ENCODE assay signal across 4 fruit fly cellular contexts in genomic region chrX:8416956-8417355, dm6.
A peak's percentile ranks its signal among the peaks of the same experiment; 100 is the strongest.
TF ChIP-seq lines count a peak whose summit lies in the region.

No protein-coding gene starts in this region.

- TF ChIP-seq CTCF in whole organism, embryonic (GFP tag; optimal IDR thresholded peaks at IDR 0.05; lab: Kevin White, UChicago): no peak

TF ChIP-seq in whole organism, adult, 20 proteins besides CTCF, POLR2A, EP300 and RAD21:
- peak; percentile 2 for TF ChIP-seq CG1620 (GFP tag; optimal IDR thresholded peaks at IDR 0.05; lab: Kevin White, UChicago)
- no peak for TF ChIP-seq ovo (GFP tag; optimal IDR thresholded peaks at IDR 0.05; lab: Kevin White, UChicago)

TF ChIP-seq in whole organism, embryonic, 481 proteins besides CTCF, POLR2A, EP300 and RAD21 (continues in another document):
- peak; percentile 68 for TF ChIP-seq Med (GFP tag; lab: Kevin White, UChicago)
- peak; percentile 21 to 48 for TF ChIP-seq Pdp1 (GFP tag; optimal IDR thresholded peaks at IDR 0.05; lab: Kevin White, UChicago)
- peak; percentile 36 for TF ChIP-seq CG13624 (GFP tag; optimal IDR thresholded peaks at IDR 0.05; lab: Kevin White, UChicago)
- no peak for TF ChIP-seq vnd (GFP tag; IDR thresholded peaks at IDR 0.05; lab: Robert Waterston, UW; ENCODE audit: partially characterized antibody)
- TF ChIP-seq CG3281 (GFP tag; optimal IDR thresholded peaks at IDR 0.05; lab: Kevin White, UChicago): peak; percentile 8
- TF ChIP-seq sens (GFP tag; lab: Kevin White, UChicago): peak; percentile 94
- peak; percentile 48 for TF ChIP-seq CG2678 (tag; optimal IDR thresholded peaks at IDR 0.05; lab: Kevin White, UChicago)
- peak; percentile 7 for TF ChIP-seq CG30403 (GFP tag; optimal IDR thresholded peaks at IDR 0.05; lab: Kevin White, UChicago)
- peak; percentile 23 for TF ChIP-seq phol (tag; optimal IDR thresholded peaks at IDR 0.05; lab: Kevin White, UChicago)
- peak; percentile 10 for TF ChIP-seq CG8290 (GFP tag; optimal IDR thresholded peaks at IDR 0.05; lab: Kevin White, UChicago)
- TF ChIP-seq CG8290 (tag; optimal IDR thresholded peaks at IDR 0.05; lab: Kevin White, UChicago): no peak
- peak; percentile 34 for TF ChIP-seq Side (GFP tag; optimal IDR thresholded peaks at IDR 0.05; lab: Kevin White, UChicago)
- TF ChIP-seq jumu (GFP tag; optimal IDR thresholded peaks at IDR 0.05; lab: Kevin White, UChicago): peak; percentile 29
- no peak for TF ChIP-seq lbe (GFP tag; optimal IDR thresholded peaks at IDR 0.05; lab: Kevin White, UChicago)
- peak; percentile 39 for TF ChIP-seq lmd (GFP tag; IDR thresholded peaks at IDR 0.05; lab: Robert Waterston, UW)
- no peak for TF ChIP-seq Hr51 (GFP tag; optimal IDR thresholded peaks at IDR 0.05; lab: Kevin White, UChicago)
- TF ChIP-seq zfh1 (GFP tag; IDR thresholded peaks at IDR 0.05; lab: Robert Waterston, UW): 0 out of 3 replicates have a peak, but pooled peaks have one; percentile 30
- TF ChIP-seq Dip2 (GFP tag; IDR thresholded peaks at IDR 0.05; lab: Robert Waterston, UW): no peak
- no peak for TF ChIP-seq Gug (GFP tag; IDR thresholded peaks at IDR 0.05; lab: Robert Waterston, UW)
- no peak for TF ChIP-seq Spps (tag; optimal IDR thresholded peaks at IDR 0.05; lab: Kevin White, UChicago)
- TF ChIP-seq Hand (GFP tag; optimal IDR thresholded peaks at IDR 0.05; lab: Kevin White, UChicago): no peak
- no peak for TF ChIP-seq CoRest (tag; optimal IDR thresholded peaks at IDR 0.05; lab: Kevin White, UChicago)
- TF ChIP-seq Camta (GFP tag; optimal IDR thresholded peaks at IDR 0.05; lab: Kevin White, UChicago): peak; percentile 60
- peak; percentile 36 for TF ChIP-seq crc (GFP tag; optimal IDR thresholded peaks at IDR 0.05; lab: Kevin White, UChicago)
- TF ChIP-seq CG11696 (GFP tag; IDR thresholded peaks at IDR 0.05; lab: Robert Waterston, UW): peak; percentile 64
- peak; percentile 6 for TF ChIP-seq CG18262 (tag; optimal IDR thresholded peaks at IDR 0.05; lab: Kevin White, UChicago)
- no peak for TF ChIP-seq seq (GFP tag; IDR thresholded peaks at IDR 0.05; lab: Robert Waterston, UW)
- TF ChIP-seq pum (GFP tag; optimal IDR thresholded peaks at IDR 0.05; lab: Kevin White, UChicago): peak; percentile 27
- TF ChIP-seq Oli (tag; optimal IDR thresholded peaks at IDR 0.05; lab: Kevin White, UChicago): peak; percentile 16
- TF ChIP-seq Trl (optimal IDR thresholded peaks at IDR 0.05; lab: Kevin White, UChicago): no peak
- TF ChIP-seq Trl (GFP tag; optimal IDR thresholded peaks at IDR 0.05; lab: Kevin White, UChicago): peak; percentile 46

TF ChIP-seq in whole organism, prepupa, 60 proteins besides CTCF, POLR2A, EP300 and RAD21:
- TF ChIP-seq Eip78C (GFP tag; lab: Kevin White, UChicago) (peak; percentile 72), Ets21C (GFP tag; optimal IDR thresholded peaks at IDR 0.05; lab: Kevin White, UChicago) (no peak), CG6276 (GFP tag; optimal IDR thresholded peaks at IDR 0.05; lab: Kevin White, UChicago) (no peak), Hr39 (GFP tag; optimal IDR thresholded peaks at IDR 0.05; lab: Kevin White, UChicago) (no peak), CG15336 (GFP tag; IDR thresholded peaks at IDR 0.05; lab: Robert Waterston, UW) (peak; percentile 37; the same call in 1 of the 2 replicates), CG32006 (GFP tag; optimal IDR thresholded peaks at IDR 0.05; lab: Kevin White, UChicago) (peak; percentile 17), svp (GFP tag; lab: Kevin White, UChicago) (peak; percentile 15), CG8632 (GFP tag; optimal IDR thresholded peaks at IDR 0.05; lab: Kevin White, UChicago) (peak; percentile 4), net (GFP tag; optimal IDR thresholded peaks at IDR 0.05; lab: Kevin White, UChicago) (no peak), OdsH (GFP tag; optimal IDR thresholded peaks at IDR 0.05; lab: Kevin White, UChicago) (peak; percentile 3), CG3919 (GFP tag; optimal IDR thresholded peaks at IDR 0.05; lab: Kevin White, UChicago) (peak; percentile 22), Lpt (GFP tag; optimal IDR thresholded peaks at IDR 0.05; lab: Kevin White, UChicago) (no peak), acj6 (GFP tag; optimal IDR thresholded peaks at IDR 0.05; lab: Kevin White, UChicago) (peak; percentile 3), topi (GFP tag; optimal IDR thresholded peaks at IDR 0.05; lab: Kevin White, UChicago) (peak; percentile 10), Gug (GFP tag; IDR thresholded peaks at IDR 0.05; lab: Robert Waterston, UW) (no peak)

TF ChIP-seq in whole organism, pupa, 21 proteins besides CTCF, POLR2A, EP300 and RAD21:
- TF ChIP-seq fd96Ca (GFP tag; IDR thresholded peaks at IDR 0.05; lab: Robert Waterston, UW): 0 out of 3 replicates have a peak, but pooled peaks have one; percentile 26
- TF ChIP-seq CG15710 (tag; optimal IDR thresholded peaks at IDR 0.05; lab: Kevin White, UChicago): no peak
- peak; percentile 12 for TF ChIP-seq CG14655 (GFP tag; optimal IDR thresholded peaks at IDR 0.05; lab: Kevin White, UChicago)
